Fruit fly (Drosophila melanogaster) whole organism, embryonic: ENCODE measurements around the gene CG12522.

Experiments used
- Aef1 ChIP-seq: fragments of 200-800 bp; sonication (Bioruptor generic); IDR thresholded peaks from 3 replicates; pipeline ENCODE4 v1.3.6; 2022; ENCODE audit warnings: missing biosample characterization, missing genetic modification characterization
- Awh ChIP-seq: fragments of 200-800 bp; sonication (Bioruptor generic); IDR thresholded peaks from 2 replicates; pipeline ENCODE4, ENCODE4 v1.3.6; 2022; ENCODE audit warnings: missing biosample characterization, missing genetic modification characterization
- CG1024 ChIP-seq: fragments of 200-800 bp; sonication (Bioruptor generic); IDR thresholded peaks from 2 replicates; pipeline ENCODE4 v1.3.6; 2022; ENCODE audit warnings: missing biosample characterization, missing genetic modification characterization
- CG10274 ChIP-seq: fragments of 200-800 bp; sonication (Bioruptor generic); optimal IDR thresholded peaks from 3 replicates; lab custom pipeline; 2017; ENCODE audit warnings: missing biosample characterization, mild to moderate bottlenecking, missing genetic modification characterization
- CG10462 ChIP-seq: fragments of 200-800 bp; sonication (Bioruptor generic); optimal IDR thresholded peaks from 2 replicates; lab custom pipeline; 2016; ENCODE audit warnings: missing biosample characterization, missing genetic modification characterization
- CG10543 ChIP-seq: fragments of 200-800 bp; sonication (Bioruptor generic); optimal IDR thresholded peaks from 3 replicates; lab custom pipeline; 2017; ENCODE audit warnings: missing biosample characterization, mild to moderate bottlenecking, missing genetic modification characterization, moderate library complexity
- CG13296 ChIP-seq: fragments of 200-800 bp; sonication (Bioruptor generic); optimal IDR thresholded peaks from 3 replicates; lab custom pipeline; 2018; ENCODE audit warnings: missing biosample characterization, mild to moderate bottlenecking, missing genetic modification characterization
- CG13894 ChIP-seq: fragments of 200-800 bp; sonication (Bioruptor generic); optimal IDR thresholded peaks from 3 replicates; lab custom pipeline; 2018; ENCODE audit warnings: missing biosample characterization, mild to moderate bottlenecking, missing genetic modification characterization, moderate library complexity
- CG17328 ChIP-seq: fragments of 200-800 bp; sonication (Bioruptor generic); IDR thresholded peaks from 2 replicates; pipeline ENCODE4 v1.3.6; 2022; ENCODE audit warnings: missing biosample characterization, missing genetic modification characterization
- CG2129 ChIP-seq: fragments of 200-800 bp; sonication (Bioruptor generic); IDR thresholded peaks from 2 replicates; pipeline ENCODE4 v1.3.6; 2022; ENCODE audit warnings: missing biosample characterization, missing genetic modification characterization; ENCODE audit not compliant: partially characterized antibody
- CG31224 ChIP-seq: fragments of 200-800 bp; sonication (Bioruptor generic); IDR thresholded peaks from 2 replicates; pipeline ENCODE4 v1.3.6; 2022; ENCODE audit warnings: missing biosample characterization, missing genetic modification characterization
- CG3163 ChIP-seq: fragments of 200-800 bp; sonication (Bioruptor generic); optimal IDR thresholded peaks from 3 replicates; lab custom pipeline; 2016; ENCODE audit warnings: missing biosample characterization, missing genetic modification characterization
- CG32772 ChIP-seq: fragments of 200-800 bp; sonication (Bioruptor generic); IDR thresholded peaks from 2 replicates; pipeline ENCODE4 v1.3.6; 2022; ENCODE audit warnings: missing biosample characterization, missing genetic modification characterization
- CG4404 ChIP-seq: fragments of 200-800 bp; sonication (Bioruptor generic); IDR thresholded peaks from 2 replicates; pipeline ENCODE4 v1.3.6; 2022; ENCODE audit warnings: missing biosample characterization, missing genetic modification characterization
- CG4424 ChIP-seq: fragments of 200-800 bp; sonication (Bioruptor generic); optimal IDR thresholded peaks from 3 replicates; lab custom pipeline; 2016; ENCODE audit warnings: missing biosample characterization, missing genetic modification characterization
- CG4854 ChIP-seq: fragments of 200-800 bp; sonication (Bioruptor generic); optimal IDR thresholded peaks from 2 replicates; lab custom pipeline; 2016; ENCODE audit warnings: missing biosample characterization, missing genetic modification characterization, inconsistent platforms
- CG7987 ChIP-seq: fragments of 200-800 bp; sonication (Bioruptor generic); optimal IDR thresholded peaks from 2 replicates; lab custom pipeline; 2018; ENCODE audit warnings: missing biosample characterization, mild to moderate bottlenecking, missing genetic modification characterization, moderate library complexity
- CG8765 ChIP-seq: fragments of 200-800 bp; sonication (Bioruptor generic); IDR thresholded peaks from 2 replicates; pipeline ENCODE4 v1.3.6; 2022; ENCODE audit warnings: missing biosample characterization, missing genetic modification characterization
- CkIIα-i1 ChIP-seq: fragments of 200-800 bp; sonication (Bioruptor generic); IDR thresholded peaks from 2 replicates; pipeline ENCODE4 v1.3.6; 2022; ENCODE audit warnings: missing biosample characterization, missing genetic modification characterization
- Doc3 ChIP-seq: fragments of 200-800 bp; sonication (Bioruptor generic); IDR thresholded peaks from 3 replicates; pipeline ENCODE4 v1.3.6; 2022; ENCODE audit warnings: missing biosample characterization, missing genetic modification characterization; ENCODE audit not compliant: partially characterized antibody
- Drgx ChIP-seq: fragments of 200-800 bp; sonication (Bioruptor generic); IDR thresholded peaks from 2 replicates; pipeline ENCODE4 v1.3.6; 2022; ENCODE audit warnings: missing biosample characterization, missing genetic modification characterization
- GATAe ChIP-seq: fragments of 200-800 bp; sonication (Bioruptor generic); conservative IDR thresholded peaks from 2 replicates; pipeline ENCODE4 v1.3.6; 2022; ENCODE audit warnings: missing biosample characterization, missing genetic modification characterization
- Jarid2 ChIP-seq: fragments of 200-800 bp; sonication (Bioruptor generic); optimal IDR thresholded peaks from 3 replicates; lab custom pipeline; 2017; ENCODE audit warnings: mild to moderate bottlenecking, missing biosample characterization, missing genetic modification reagents, missing genetic modification characterization
- NFAT ChIP-seq: fragments of 200-800 bp; sonication (Bioruptor generic); IDR thresholded peaks from 2 replicates; pipeline ENCODE4 v1.3.6; 2022; ENCODE audit warnings: missing biosample characterization, missing genetic modification characterization
- NK7.1 ChIP-seq: fragments of 200-800 bp; sonication (Bioruptor generic); optimal IDR thresholded peaks from 3 replicates; lab custom pipeline; 2016; ENCODE audit warnings: missing biosample characterization, missing genetic modification characterization
- Sox102F ChIP-seq: fragments of 200-800 bp; sonication (Bioruptor generic); optimal IDR thresholded peaks from 2 replicates; lab custom pipeline; 2018; ENCODE audit warnings: missing biosample characterization, mild to moderate bottlenecking, missing genetic modification characterization, moderate library complexity
- Stat92E ChIP-seq, 3 experiments: fragments of >200 bp in 2 of 3; fragments of 200-800 bp in 1 of 3; sonication (Bioruptor generic) in 1 of 3; optimal IDR thresholded peaks; 2 replicates each; lab custom pipeline; 2017 to 2019; ENCODE audit warnings: missing biosample characterization in 3 of 3, missing genetic modification characterization in 3 of 3, mild to moderate bottlenecking in 1 of 3, moderate library complexity in 1 of 3
- ap ChIP-seq: fragments of 200-800 bp; sonication (Bioruptor generic); IDR thresholded peaks from 2 replicates; pipeline ENCODE4 v1.3.6; 2022; ENCODE audit warnings: missing biosample characterization, missing genetic modification characterization
- bab2 ChIP-seq: fragments of 200-800 bp; sonication (Bioruptor generic); optimal IDR thresholded peaks from 2 replicates; lab custom pipeline; 2016; ENCODE audit warnings: missing biosample characterization, missing genetic modification characterization
- bbx ChIP-seq: fragments of 200-800 bp; sonication (Bioruptor generic); IDR thresholded peaks from 2 replicates; pipeline ENCODE4 v1.3.6; 2022; ENCODE audit warnings: missing biosample characterization, missing genetic modification characterization; ENCODE audit not compliant: partially characterized antibody
- bowl ChIP-seq: fragments of 200-800 bp; sonication (Bioruptor generic); IDR thresholded peaks from 2 replicates; pipeline ENCODE4 v1.3.6; 2022; ENCODE audit warnings: missing biosample characterization, missing genetic modification characterization
- crol ChIP-seq: fragments of 200-800 bp; sonication (Bioruptor generic); IDR thresholded peaks from 2 replicates; pipeline ENCODE4 v1.3.6; 2022; ENCODE audit warnings: missing biosample characterization, missing genetic modification characterization
- fd102C ChIP-seq: fragments of 200-800 bp; sonication (Bioruptor generic); optimal IDR thresholded peaks from 2 replicates; lab custom pipeline; 2018; ENCODE audit warnings: missing biosample characterization, mild to moderate bottlenecking, missing genetic modification characterization, moderate library complexity
- grn ChIP-seq: fragments of 200-800 bp; sonication (Bioruptor generic); optimal IDR thresholded peaks from 3 replicates; lab custom pipeline; 2017; ENCODE audit warnings: missing biosample characterization, missing genetic modification characterization
- mirr ChIP-seq: fragments of 200-800 bp; sonication (Bioruptor generic); optimal IDR thresholded peaks from 3 replicates; lab custom pipeline; 2018; ENCODE audit warnings: missing biosample characterization, mild to moderate bottlenecking, missing genetic modification characterization
- nom ChIP-seq: fragments of 200-800 bp; sonication (Bioruptor generic); optimal IDR thresholded peaks from 2 replicates; lab custom pipeline; 2017; ENCODE audit warnings: missing biosample characterization, missing genetic modification characterization, mild to moderate bottlenecking, moderate library complexity, missing genetic modification reagents
- oc ChIP-seq: fragments of 200-800 bp; sonication (Bioruptor generic); optimal IDR thresholded peaks from 2 replicates; lab custom pipeline; 2018; ENCODE audit warnings: missing biosample characterization, mild to moderate bottlenecking, missing genetic modification characterization, moderate library complexity
- p53 ChIP-seq: fragments of 200-800 bp; sonication (Bioruptor generic); optimal IDR thresholded peaks from 2 replicates; lab custom pipeline; 2016; ENCODE audit warnings: missing biosample characterization, missing genetic modification characterization
- pho ChIP-seq: fragments of 200-800 bp; sonication (Bioruptor generic); optimal IDR thresholded peaks from 2 replicates; lab custom pipeline; 2016; ENCODE audit warnings: missing biosample characterization, missing genetic modification characterization
- pros ChIP-seq: fragments of 200-800 bp; sonication (Bioruptor generic); optimal IDR thresholded peaks from 3 replicates; lab custom pipeline; 2019; ENCODE audit warnings: missing biosample characterization, mild to moderate bottlenecking, missing genetic modification characterization, moderate library complexity
- row ChIP-seq: fragments of 200-800 bp; sonication (Bioruptor generic); IDR thresholded peaks from 3 replicates; pipeline ENCODE4 v1.3.6; 2022; ENCODE audit warnings: missing biosample characterization, missing genetic modification characterization
- salm ChIP-seq: fragments of 200-800 bp; sonication (Bioruptor generic); optimal IDR thresholded peaks from 2 replicates; lab custom pipeline; 2018; ENCODE audit warnings: missing biosample characterization, mild to moderate bottlenecking, missing genetic modification characterization
- sd ChIP-seq: fragments of 200-800 bp; sonication (Bioruptor generic); optimal IDR thresholded peaks from 3 replicates; lab custom pipeline; 2018; ENCODE audit warnings: missing biosample characterization, mild to moderate bottlenecking, missing genetic modification characterization, moderate library complexity
- sqz ChIP-seq: fragments of 200-800 bp; sonication (Bioruptor generic); optimal IDR thresholded peaks from 3 replicates; lab custom pipeline; 2018; ENCODE audit warnings: missing biosample characterization, mild to moderate bottlenecking, missing genetic modification characterization
- tio ChIP-seq: fragments of 200-800 bp; sonication (Bioruptor generic); optimal IDR thresholded peaks from 2 replicates; lab custom pipeline; 2017; ENCODE audit warnings: missing biosample characterization, missing genetic modification characterization, inconsistent platforms
- tna ChIP-seq: fragments of 200-800 bp; sonication (Bioruptor generic); IDR thresholded peaks from 2 replicates; pipeline ENCODE4 v1.3.6; 2022; ENCODE audit warnings: missing biosample characterization, missing genetic modification characterization; ENCODE audit not compliant: partially characterized antibody
- toy ChIP-seq: fragments of 200-800 bp; sonication (Bioruptor generic); IDR thresholded peaks from 2 replicates; pipeline ENCODE4 v1.3.6; 2022; ENCODE audit warnings: missing biosample characterization, missing genetic modification characterization
- twi ChIP-seq: fragments of 200-800 bp; optimal IDR thresholded peaks from 2 replicates; lab custom pipeline; 2019; ENCODE audit warnings: missing biosample characterization, mild to moderate bottlenecking, missing genetic modification characterization, moderate library complexity
- wdn ChIP-seq: fragments of 200-800 bp; sonication (Bioruptor generic); IDR thresholded peaks from 2 replicates; pipeline ENCODE4 v1.3.6; 2022; ENCODE audit warnings: missing biosample characterization, missing genetic modification characterization
- z ChIP-seq: fragments of 200-800 bp; sonication (Bioruptor generic); IDR thresholded peaks from 3 replicates; pipeline ENCODE4 v1.3.6; 2022; ENCODE audit warnings: missing biosample characterization, missing genetic modification characterization
- zfh2 ChIP-seq: fragments of 200-800 bp; sonication (Bioruptor generic); optimal IDR thresholded peaks from 2 replicates; lab custom pipeline; 2016; ENCODE audit warnings: missing biosample characterization, missing genetic modification characterization

Gene CG12522

DNA sequence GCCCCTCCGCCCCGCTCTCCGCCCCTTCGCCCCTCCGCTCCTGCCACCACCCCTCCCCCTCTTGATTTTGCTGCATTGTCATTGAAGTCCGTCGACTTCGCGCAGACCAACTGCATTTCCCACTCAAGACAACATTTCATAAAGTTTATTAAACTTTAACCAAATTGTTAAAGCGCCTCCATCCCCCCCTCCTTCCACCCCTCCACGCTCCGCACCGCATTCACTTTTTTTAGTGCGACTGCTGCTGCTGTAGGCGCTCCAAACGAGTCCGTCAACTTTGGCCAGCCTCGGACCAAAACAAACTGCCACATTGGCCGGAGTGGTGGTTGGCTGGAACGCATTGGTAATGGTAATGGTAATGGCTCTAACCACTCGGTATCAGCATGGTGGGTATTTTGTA is 30.8 kb downstream of the CG12522 start:
- TF ChIP-seq CG2129 (GFP tag; lab: Robert Waterston, UW) (no peak), crol (GFP tag; lab: Robert Waterston, UW) (peak; percentile 78), bbx (GFP tag; lab: Robert Waterston, UW) (0 out of 2 replicates have a peak, but pooled peaks have one; percentile 17), CG3163 (no peak), Sox102F (GFP tag; lab: Kevin White, UChicago) (no peak), wdn (GFP tag; lab: Robert Waterston, UW) (no peak), nom (GFP tag; lab: Kevin White, UChicago) (no peak), tio (GFP tag; lab: Kevin White, UChicago) (no peak), mirr (no peak), Drgx (GFP tag; lab: Robert Waterston, UW) (0 out of 2 replicates have a peak, but pooled peaks have one; percentile 17), Stat92E (GFP tag; optimal IDR thresholded peaks at IDR 0.05; lab: Kevin White, UChicago) (no peak)

DNA sequence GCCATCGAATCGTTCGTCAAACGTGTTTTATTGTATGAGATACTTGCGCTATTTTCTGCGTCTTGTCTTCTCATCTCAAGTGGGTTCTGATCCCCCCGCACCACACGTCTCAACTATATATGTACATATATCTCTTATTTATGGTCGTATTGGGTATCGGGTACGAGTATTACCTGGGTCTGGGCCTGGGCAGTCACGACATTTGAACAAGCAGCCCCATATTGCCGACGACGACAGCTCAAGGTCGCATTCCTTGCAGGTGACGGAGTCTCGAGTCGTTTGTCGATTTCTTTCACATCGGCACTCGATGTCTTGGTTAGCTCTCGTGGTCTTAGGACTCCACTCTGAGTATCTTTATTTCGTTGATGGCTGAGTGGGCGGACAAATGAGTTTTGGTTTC is 37.0 kb downstream of the CG12522 start:
- no peak for TF ChIP-seq toy (GFP tag; lab: Robert Waterston, UW)
- no peak for TF ChIP-seq CG7987
- TF ChIP-seq CG8765 (GFP tag; lab: Robert Waterston, UW), result no peak
- no peak for TF ChIP-seq tna (GFP tag; lab: Robert Waterston, UW)
- TF ChIP-seq row, result no peak
- TF ChIP-seq CG4854 (GFP tag; lab: Kevin White, UChicago), result no peak
- no peak for TF ChIP-seq zfh2 (GFP tag; lab: Kevin White, UChicago)
- TF ChIP-seq CG10543, result no peak
- 0 out of 2 replicates have a peak, but pooled peaks have one; percentile 10 for TF ChIP-seq bowl (GFP tag; lab: Robert Waterston, UW)
- no peak for TF ChIP-seq CG1024
- no peak for TF ChIP-seq bab2
- no peak for TF ChIP-seq salm (tag; lab: Kevin White, UChicago)
- TF ChIP-seq NFAT (GFP tag; lab: Robert Waterston, UW), result no peak
- TF ChIP-seq z (GFP tag; lab: Robert Waterston, UW), result no peak
- peak; percentile 85 for TF ChIP-seq CG13894
- peak; percentile 92 for TF ChIP-seq sd (tag; lab: Kevin White, UChicago)
- TF ChIP-seq CG13296 (GFP tag; lab: Kevin White, UChicago), result no peak
- no peak for TF ChIP-seq CG31224 (GFP tag; lab: Robert Waterston, UW)
- TF ChIP-seq pho (GFP tag; lab: Kevin White, UChicago), result no peak
- no peak for TF ChIP-seq pros
- no peak for TF ChIP-seq GATAe (GFP tag; lab: Robert Waterston, UW)

DNA sequence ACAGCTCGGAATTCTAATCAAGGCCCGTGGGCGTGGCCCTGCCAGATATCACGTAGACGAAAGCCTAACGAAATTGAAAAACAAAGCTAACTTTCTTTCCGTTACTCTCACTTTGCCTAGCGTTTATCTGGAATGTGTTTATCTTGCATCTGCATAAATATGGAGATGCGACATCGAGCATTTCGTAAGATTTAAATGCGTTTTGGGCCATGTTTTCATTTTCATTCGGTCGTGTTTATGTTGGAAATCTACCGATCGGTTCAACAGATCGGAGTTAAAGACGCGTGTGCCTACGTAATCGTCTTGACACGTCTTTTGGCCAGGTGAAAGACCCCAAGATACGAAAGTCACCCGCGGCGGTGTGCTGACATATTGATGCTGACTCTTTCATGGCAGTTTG is 39.6 kb downstream of the CG12522 start:
- no peak for TF ChIP-seq CG4404 (GFP tag; lab: Robert Waterston, UW)
- TF ChIP-seq sd (tag; lab: Kevin White, UChicago), result peak; percentile 88
- peak; percentile 69 for TF ChIP-seq oc (tag; lab: Kevin White, UChicago)
- TF ChIP-seq CkIIα-i1 (GFP tag; lab: Robert Waterston, UW), result no peak
- no peak for TF ChIP-seq Aef1 (GFP tag; lab: Robert Waterston, UW)
- no peak for TF ChIP-seq Doc3 (GFP tag; lab: Robert Waterston, UW)
- TF ChIP-seq Jarid2, result no peak
- TF ChIP-seq twi (tag; lab: Kevin White, UChicago), result no peak
- peak; percentile 82 for TF ChIP-seq grn
- no peak for TF ChIP-seq CG10274
- TF ChIP-seq Awh (GFP tag; lab: Robert Waterston, UW), result peak; percentile 54; the same call in 1 of the 2 replicates
- no peak for TF ChIP-seq CG32772
- TF ChIP-seq sqz, result no peak
- no peak for TF ChIP-seq CG4424 (GFP tag; lab: Kevin White, UChicago)
- TF ChIP-seq CG17328 (GFP tag; lab: Robert Waterston, UW), result no peak
- no peak for TF ChIP-seq fd102C (GFP tag; lab: Kevin White, UChicago)
- no peak for TF ChIP-seq NK7.1 (GFP tag; lab: Kevin White, UChicago)
- TF ChIP-seq ap, result no peak
- no peak for TF ChIP-seq p53
- TF ChIP-seq CG10462 (GFP tag; lab: Kevin White, UChicago), result no peak
